Worm (Caenorhabditis elegans) whole organism, young adult: Measurements from ENCODE around the gene mam-2.

ENCODE experiments used
- B0261.1 ChIP-seq: sonication (generic microtip); optimal IDR thresholded peaks from 2 replicates; lab custom pipeline; 2016; ENCODE audit warnings: mild to moderate bottlenecking, missing genetic modification characterization, moderate library complexity, missing compliant biosample characterization
- ama-1 ChIP-seq, 3 experiments: fragments of 150-350 bp in 1 of 3; sonication (generic microtip) in 2 of 3; optimal IDR thresholded peaks; 2 replicates each; lab custom pipeline; 2014 to 2018; ENCODE audit warnings: missing biosample characterization in 2 of 3, missing genetic modification characterization in 2 of 3, missing genetic modification reagents in 2 of 3
- bed-1 ChIP-seq: fragments of 200-800 bp; sonication (Bioruptor generic); IDR thresholded peaks from 2 replicates; pipeline ENCODE4 v1.3.6; 2022; ENCODE audit warnings: missing genetic modification reagents, missing genetic modification characterization, missing compliant biosample characterization
- bed-2 ChIP-seq: fragments of 200-800 bp; sonication (Bioruptor generic); IDR thresholded peaks from 2 replicates; pipeline ENCODE4 v1.3.6; 2022; ENCODE audit warnings: missing genetic modification reagents, missing genetic modification characterization, missing compliant biosample characterization
- ceh-40 ChIP-seq: fragments of 200-800 bp; sonication (Bioruptor generic); IDR thresholded peaks from 2 replicates; pipeline ENCODE4 v1.3.6; 2022; ENCODE audit warnings: missing genetic modification characterization, missing compliant biosample characterization
- fkh-3 ChIP-seq: sonication (generic microtip); optimal IDR thresholded peaks from 2 replicates; lab custom pipeline; 2016; ENCODE audit warnings: mild to moderate bottlenecking, missing genetic modification characterization, missing compliant biosample characterization
- hmg-20 ChIP-seq: fragments of 200-800 bp; sonication (Bioruptor generic); IDR thresholded peaks from 2 replicates; pipeline ENCODE4 v1.3.6; 2022; ENCODE audit warnings: missing genetic modification reagents, missing genetic modification characterization, missing compliant biosample characterization
- lsl-1 ChIP-seq: fragments of 200-800 bp; sonication (Bioruptor generic); optimal IDR thresholded peaks from 2 replicates; lab custom pipeline; 2018; ENCODE audit warnings: mild to moderate bottlenecking, missing genetic modification characterization, moderate library complexity, missing compliant biosample characterization
- rpc-1 ChIP-seq, 2 experiments: fragments of 150-350 bp in 1 of 2; sonication (generic microtip) in 1 of 2; optimal IDR thresholded peaks; 2 replicates each; lab custom pipeline; 2014 to 2018; ENCODE audit warnings: missing biosample characterization in 1 of 2, missing genetic modification characterization in 1 of 2, missing genetic modification reagents in 1 of 2, missing genotype in 1 of 2
- snpc-4 ChIP-seq, 5 experiments: fragments of 150-350 bp in 1 of 5; sonication (generic microtip) in 4 of 5; optimal IDR thresholded peaks; 2 replicates each; lab custom pipeline; 2014 to 2018; ENCODE audit warnings: missing genetic modification characterization in 5 of 5, missing biosample characterization in 3 of 5, antibody characterized with exemption in 2 of 5, mild to moderate bottlenecking in 2 of 5, missing compliant biosample characterization in 2 of 5, missing genotype in 2 of 5, moderate library complexity in 2 of 5, missing genetic modification reagents in 1 of 5
- somi-1 ChIP-seq: fragments of 200-800 bp; sonication (Bioruptor generic); optimal IDR thresholded peaks from 2 replicates; lab custom pipeline; 2018; ENCODE audit warnings: mild to moderate bottlenecking, missing genetic modification characterization, missing compliant biosample characterization
- unc-62 ChIP-seq: fragments of 150-350 bp; optimal IDR thresholded peaks from 2 replicates; lab custom pipeline; 2014; ENCODE audit warnings: missing biosample characterization, missing genetic modification reagents, missing genetic modification characterization

DNA sequence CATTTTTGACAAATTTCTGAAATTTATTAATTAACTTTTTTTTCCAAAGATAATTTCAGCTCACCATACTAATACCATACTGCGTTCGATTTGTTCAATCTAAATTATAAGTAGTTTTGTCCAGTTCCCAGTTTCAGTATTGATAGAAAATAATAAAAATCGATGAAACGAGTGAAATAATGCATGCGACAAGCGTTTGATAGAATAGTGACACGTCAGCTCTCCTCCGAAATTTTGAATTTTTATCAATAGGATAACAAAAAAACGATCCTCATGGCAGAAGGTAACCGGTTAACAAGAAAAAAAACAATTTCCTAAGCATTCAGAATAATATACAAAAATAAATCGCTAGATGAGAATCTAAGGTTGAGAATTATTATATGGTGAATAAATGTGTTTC is 18.8 kb downstream of the mam-2 start, which contains the start of gene C47E12.3:
- TF ChIP-seq somi-1 (GFP tag; lab: Kevin White, UChicago) = no peak
- no peak for TF ChIP-seq B0261.1 (tag; lab: Kevin White, UChicago)
- no peak for TF ChIP-seq snpc-4 (GFP tag; optimal IDR thresholded peaks at IDR 0.05; lab: Kevin White, UChicago)
- TF ChIP-seq snpc-4 (tag; optimal IDR thresholded peaks at IDR 0.05; lab: Kevin White, UChicago) = no peak
- no peak for TF ChIP-seq bed-2 (GFP tag; lab: Robert Waterston, UW)
- no peak for TF ChIP-seq unc-62
- no peak for TF ChIP-seq rpc-1 (optimal IDR thresholded peaks at IDR 0.05; lab: Kevin White, UChicago)
- TF ChIP-seq rpc-1 (tag; optimal IDR thresholded peaks at IDR 0.05; lab: Kevin White, UChicago) = no peak
- no peak for TF ChIP-seq ama-1 (optimal IDR thresholded peaks at IDR 0.05; lab: Kevin White, UChicago)
- TF ChIP-seq ama-1 (GFP tag; optimal IDR thresholded peaks at IDR 0.05; lab: Kevin White, UChicago) = no peak
- TF ChIP-seq fkh-3 (tag; lab: Kevin White, UChicago) = no peak
- TF ChIP-seq ceh-40 (GFP tag; lab: Robert Waterston, UW) = no peak
- no peak for TF ChIP-seq hmg-20 (GFP tag; lab: Robert Waterston, UW)
- TF ChIP-seq bed-1 (GFP tag; lab: Robert Waterston, UW) = no peak
- no peak for TF ChIP-seq lsl-1
